Fruit fly (Drosophila melanogaster) Kc167 (cell line): Measurements from ENCODE around the gene mxc.

Experiments used
- Myc ChIP-seq: fragments of >200 bp; optimal IDR thresholded peaks from 2 replicates; lab custom pipeline; 2017; ENCODE audit warnings: missing external identifiers
- Sin3A ChIP-seq: fragments of >200 bp; optimal IDR thresholded peaks from 2 replicates; lab custom pipeline; 2018; ENCODE audit warnings: missing external identifiers
- h ChIP-seq: fragments of >200 bp; optimal IDR thresholded peaks from 3 replicates; lab custom pipeline; 2018; ENCODE audit warnings: missing external identifiers
- insv ChIP-seq: fragments of >200 bp; optimal IDR thresholded peaks from 3 replicates; lab custom pipeline; 2018; ENCODE audit warnings: missing external identifiers
- psq ChIP-seq: fragments of >200 bp; optimal IDR thresholded peaks from 2 replicates; lab custom pipeline; 2017; ENCODE audit warnings: missing external identifiers
- ttk ChIP-seq: sonication (Bioruptor generic); optimal IDR thresholded peaks from 2 replicates; lab custom pipeline; 2017; ENCODE audit warnings: missing external identifiers

mxc gene

DNA sequence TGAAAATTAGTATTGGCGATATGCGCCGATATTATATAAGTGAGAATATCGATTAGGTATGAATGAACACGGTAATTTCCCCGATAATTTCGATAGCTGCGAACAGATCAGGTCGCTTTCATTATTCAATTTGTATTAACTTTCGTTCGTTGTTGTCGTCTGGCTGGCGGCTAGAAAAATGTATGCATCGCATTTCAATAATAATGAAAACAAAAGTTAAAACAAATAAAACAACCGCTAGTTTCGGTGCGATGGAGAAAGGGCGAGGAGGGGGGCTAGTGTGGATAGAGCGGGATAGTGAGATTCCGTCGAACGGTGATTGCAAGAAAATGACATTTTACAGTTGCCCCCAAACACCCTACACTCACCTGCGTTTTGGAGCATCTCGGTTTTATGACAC lies 18.8 kb downstream of the mxc start:
- TF ChIP-seq psq (lab: Kevin White, UChicago) (no peak), h (lab: Kevin White, UChicago) (no peak), Myc (no peak), insv (no peak), Sin3A (lab: Kevin White, UChicago) (no peak), ttk (lab: Kevin White, UChicago) (no peak)

- no peak for TF ChIP-seq insv
- no peak for TF ChIP-seq Myc
- no peak for TF ChIP-seq Sin3A (lab: Kevin White, UChicago)
- no peak for TF ChIP-seq ttk (lab: Kevin White, UChicago)
- no peak for TF ChIP-seq psq (lab: Kevin White, UChicago)
- no peak for TF ChIP-seq h (lab: Kevin White, UChicago)
Observed at dm6 chrX:9223182-9223581, 20.1 kb downstream of the mxc start, which contains the start of gene t. TSS of gene t (minus strand) at chrX:9223257.

DNA sequence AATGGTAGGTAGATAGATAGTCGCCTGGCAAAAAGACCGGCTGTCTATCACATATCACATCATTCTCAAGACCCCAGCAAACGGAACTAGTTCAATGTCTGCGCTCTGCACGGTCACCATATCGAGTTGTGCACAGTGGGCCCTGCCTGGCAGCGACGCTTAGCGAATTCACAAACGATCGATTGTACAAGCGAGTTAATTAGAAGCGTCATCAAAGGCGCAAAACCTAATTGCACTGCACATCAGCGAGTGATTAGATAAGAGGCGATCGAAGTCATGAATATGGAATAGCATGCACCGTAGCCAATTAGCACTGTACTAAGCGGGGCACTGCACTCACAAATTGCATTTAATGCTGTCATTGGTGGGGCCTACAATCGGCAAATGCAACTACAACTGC lies 22.8 kb downstream of the mxc start:
- TF ChIP-seq psq (lab: Kevin White, UChicago), result no peak
- no peak for TF ChIP-seq ttk (lab: Kevin White, UChicago)
- TF ChIP-seq insv, result no peak
- TF ChIP-seq Sin3A (lab: Kevin White, UChicago), result no peak
- TF ChIP-seq Myc, result no peak
- TF ChIP-seq h (lab: Kevin White, UChicago), result no peak

DNA sequence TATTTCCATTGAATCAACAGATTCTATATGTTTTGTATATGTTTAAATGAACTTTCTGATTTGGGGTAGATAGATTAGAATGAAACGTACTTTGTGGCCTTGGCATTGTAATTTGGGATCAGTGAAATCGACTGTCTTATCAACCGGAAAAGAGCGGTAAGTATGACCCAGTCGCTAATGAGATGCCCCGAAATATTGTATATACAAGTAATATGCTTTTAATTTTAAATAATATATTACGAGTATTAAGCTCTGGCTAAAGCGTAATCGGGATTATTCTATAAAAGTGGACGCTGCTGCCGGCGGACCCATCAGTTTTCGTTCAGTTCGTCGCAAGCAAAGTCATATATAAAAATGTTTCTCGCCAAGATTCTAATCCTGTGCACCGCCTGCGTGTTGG lies 26.7 kb downstream of the mxc start, which contains the start of gene CG15369:
Gene CG15369 (plus strand): TSS at position 301 of the 400 bp plus-strand sequence.
- TF ChIP-seq Sin3A (lab: Kevin White, UChicago) (no peak), insv (no peak), Myc (no peak), h (lab: Kevin White, UChicago) (no peak), ttk (lab: Kevin White, UChicago) (no peak), psq (lab: Kevin White, UChicago) (no peak)

- TF ChIP-seq Sin3A (lab: Kevin White, UChicago) (no peak), Myc (no peak), insv (no peak), psq (lab: Kevin White, UChicago) (no peak)
Observed at dm6 chrX:9215485-9215884, 27.8 kb downstream of the mxc start, which contains the start of gene CG15368. TSS of gene CG15368 (plus strand) at chrX:9215785.

dm6 chrX:9214576-9214975 lies 28.7 kb downstream of the mxc start, which contains the start of gene Obp8a:
TSS of gene Obp8a (plus strand) at chrX:9214876.
- TF ChIP-seq insv (no peak), h (lab: Kevin White, UChicago) (no peak), ttk (lab: Kevin White, UChicago) (no peak), Myc (no peak), psq (lab: Kevin White, UChicago) (no peak), Sin3A (lab: Kevin White, UChicago) (no peak)

DNA sequence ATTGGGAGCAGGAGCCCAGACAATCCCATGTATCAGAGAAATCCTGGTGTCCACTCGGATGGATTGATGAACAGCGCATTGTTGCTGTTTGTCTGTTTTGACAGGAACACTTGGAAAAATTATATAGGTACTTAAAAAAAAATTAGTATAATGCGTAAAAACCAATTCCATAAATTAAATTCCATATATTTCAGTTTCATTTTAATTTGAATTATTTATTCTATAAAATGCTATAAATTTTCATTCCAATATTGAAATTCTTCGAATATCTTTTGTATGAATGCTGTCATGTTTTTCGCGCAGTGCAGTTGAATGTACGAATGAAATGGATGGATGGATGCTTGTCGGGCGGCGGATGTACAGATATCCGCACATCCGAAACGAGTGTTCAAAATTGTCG lies 32.5 kb downstream of the mxc start, which contains the start of gene SmydA-9:
Gene SmydA-9 (minus strand): TSS at position 101 of the 400 bp plus-strand sequence.
- no peak for TF ChIP-seq insv
- no peak for TF ChIP-seq h (lab: Kevin White, UChicago)
- TF ChIP-seq ttk (lab: Kevin White, UChicago), result no peak
- TF ChIP-seq psq (lab: Kevin White, UChicago), result no peak
- TF ChIP-seq Sin3A (lab: Kevin White, UChicago), result no peak
- TF ChIP-seq Myc, result no peak

DNA sequence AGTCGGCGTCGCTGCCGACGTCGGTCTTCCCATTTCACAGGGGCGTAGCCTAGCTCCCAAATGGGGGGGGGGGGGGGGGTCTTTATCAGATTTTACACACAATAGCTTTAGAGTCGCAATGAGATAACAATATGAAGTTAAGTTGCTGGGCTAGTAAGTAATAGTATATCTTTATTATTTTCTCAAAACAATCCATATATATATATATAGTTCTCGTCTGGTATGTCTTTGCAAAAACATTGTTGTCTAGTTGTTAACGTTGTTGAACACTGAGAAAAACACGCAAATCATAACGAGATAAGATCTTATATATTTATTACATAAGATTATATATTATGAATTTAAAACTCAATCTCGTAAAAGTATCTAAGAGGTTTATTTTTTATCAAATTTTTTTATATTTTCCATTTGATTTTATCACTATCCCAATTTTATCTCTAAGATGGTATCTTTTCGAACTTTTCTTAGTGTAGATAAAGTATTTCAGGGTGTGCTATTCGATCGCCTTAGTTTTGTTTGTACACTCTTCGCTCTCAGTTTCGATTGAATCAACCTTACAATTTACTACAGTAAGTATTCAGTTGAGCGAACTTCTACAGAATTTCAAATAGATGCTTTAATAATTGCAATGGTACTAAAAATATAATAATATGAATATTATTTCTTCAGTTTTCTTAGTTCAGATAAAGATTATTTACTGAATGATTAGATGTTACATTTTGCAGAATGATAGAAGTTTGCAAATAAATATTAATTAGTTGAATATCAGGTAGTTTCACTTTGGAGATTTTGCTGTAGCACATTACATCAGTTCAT lies 41.2 kb downstream of the mxc start:
- TF ChIP-seq psq (lab: Kevin White, UChicago) (no peak), h (lab: Kevin White, UChicago) (no peak), insv (no peak), Sin3A (lab: Kevin White, UChicago) (no peak), ttk (lab: Kevin White, UChicago) (no peak), Myc (no peak)

DNA sequence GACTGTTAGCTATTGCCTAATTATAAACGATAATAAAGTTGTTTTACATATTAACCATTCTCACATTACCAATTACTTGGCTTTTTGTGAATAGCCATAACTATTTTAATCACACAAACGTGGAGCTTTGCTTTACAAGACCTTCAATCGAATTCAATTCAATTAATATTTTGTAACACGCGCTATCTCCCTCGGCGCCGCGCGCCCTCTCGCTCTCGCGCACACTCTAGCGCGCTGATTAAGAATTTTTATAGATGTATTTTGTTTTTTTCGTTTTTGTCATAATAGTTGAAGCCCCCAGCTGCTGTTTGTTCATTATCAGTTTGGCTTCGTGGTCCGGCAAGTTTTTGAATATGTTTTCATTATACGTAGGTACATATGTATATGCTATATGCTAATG lies 42.2 kb downstream of the mxc start:
- TF ChIP-seq insv (no peak), Myc (no peak), psq (lab: Kevin White, UChicago) (no peak), Sin3A (lab: Kevin White, UChicago) (no peak), ttk (lab: Kevin White, UChicago) (no peak), h (lab: Kevin White, UChicago) (no peak)

DNA sequence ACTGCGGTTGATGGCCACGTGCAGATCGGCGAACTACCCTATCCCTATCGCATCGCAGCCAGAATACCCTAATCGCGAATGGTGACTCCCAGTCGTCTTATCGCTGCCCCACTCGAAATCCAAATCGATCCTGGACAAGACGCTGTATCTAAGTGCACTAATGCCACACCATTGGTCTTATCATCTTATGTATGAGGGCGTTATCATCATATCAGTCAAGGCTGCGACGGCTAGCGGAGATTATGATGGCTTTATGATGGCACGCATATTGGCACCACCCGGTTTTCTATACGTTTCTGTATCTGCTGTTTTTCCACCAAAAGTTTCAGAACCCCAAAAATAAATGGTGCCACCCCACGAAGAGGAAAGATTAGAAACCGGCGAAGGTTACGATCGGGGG lies 43.0 kb downstream of the mxc start:
- TF ChIP-seq Sin3A (lab: Kevin White, UChicago), result no peak
- no peak for TF ChIP-seq psq (lab: Kevin White, UChicago)
- TF ChIP-seq Myc, result no peak
- TF ChIP-seq h (lab: Kevin White, UChicago), result no peak
- no peak for TF ChIP-seq ttk (lab: Kevin White, UChicago)
- no peak for TF ChIP-seq insv

DNA sequence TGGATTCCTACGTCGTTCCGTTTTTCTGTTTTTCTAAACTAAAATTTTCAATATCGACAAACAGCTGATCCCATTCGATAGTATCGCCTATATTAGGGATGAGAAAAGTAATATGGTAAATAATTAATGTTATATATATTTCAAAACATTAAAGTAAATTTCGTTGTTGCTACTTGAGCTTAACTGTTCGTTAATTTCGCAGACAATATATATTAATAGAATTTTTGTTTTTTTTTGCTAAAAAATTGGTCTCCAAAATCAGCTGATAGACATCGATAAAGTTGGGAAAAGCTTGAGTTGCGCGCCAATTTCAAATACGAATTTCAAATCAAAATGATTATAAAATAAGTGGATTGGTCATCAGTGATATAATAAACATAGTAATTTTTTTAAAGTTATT lies 46.9 kb downstream of the mxc start, which contains the start of gene CG12118:
Gene CG12118 (minus strand): TSS at position 53 of the 400 bp plus-strand sequence.
- no peak for TF ChIP-seq ttk (lab: Kevin White, UChicago)
- TF ChIP-seq psq (lab: Kevin White, UChicago), result no peak
- no peak for TF ChIP-seq insv
- no peak for TF ChIP-seq Myc
- no peak for TF ChIP-seq h (lab: Kevin White, UChicago)
- TF ChIP-seq Sin3A (lab: Kevin White, UChicago), result no peak

DNA sequence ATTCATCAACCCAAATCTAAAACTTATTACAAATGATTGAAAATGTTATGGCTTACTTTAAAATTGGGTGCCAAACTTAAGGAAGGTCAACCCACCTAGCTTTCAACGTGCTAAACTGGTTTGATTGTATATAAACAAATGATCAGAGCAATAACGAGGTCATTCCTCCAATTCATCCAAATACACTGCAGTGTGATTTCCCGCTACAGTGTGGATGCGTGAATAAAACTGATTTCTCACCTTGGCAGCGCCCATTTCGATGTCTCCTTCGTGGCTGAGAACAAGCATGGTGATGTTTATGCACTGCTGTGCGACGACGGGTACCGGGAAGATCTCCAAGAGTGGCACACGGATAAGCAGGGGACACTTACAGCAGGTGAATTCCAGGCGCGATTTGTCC lies 48.0 kb downstream of the mxc start:
- TF ChIP-seq ttk (lab: Kevin White, UChicago), result no peak
- no peak for TF ChIP-seq insv
- no peak for TF ChIP-seq Myc
- no peak for TF ChIP-seq Sin3A (lab: Kevin White, UChicago)
- no peak for TF ChIP-seq h (lab: Kevin White, UChicago)
- no peak for TF ChIP-seq psq (lab: Kevin White, UChicago)
